Fruit fly (Drosophila melanogaster): ENCODE measurements around the gene CG46387.

Gene CG46387

DNA sequence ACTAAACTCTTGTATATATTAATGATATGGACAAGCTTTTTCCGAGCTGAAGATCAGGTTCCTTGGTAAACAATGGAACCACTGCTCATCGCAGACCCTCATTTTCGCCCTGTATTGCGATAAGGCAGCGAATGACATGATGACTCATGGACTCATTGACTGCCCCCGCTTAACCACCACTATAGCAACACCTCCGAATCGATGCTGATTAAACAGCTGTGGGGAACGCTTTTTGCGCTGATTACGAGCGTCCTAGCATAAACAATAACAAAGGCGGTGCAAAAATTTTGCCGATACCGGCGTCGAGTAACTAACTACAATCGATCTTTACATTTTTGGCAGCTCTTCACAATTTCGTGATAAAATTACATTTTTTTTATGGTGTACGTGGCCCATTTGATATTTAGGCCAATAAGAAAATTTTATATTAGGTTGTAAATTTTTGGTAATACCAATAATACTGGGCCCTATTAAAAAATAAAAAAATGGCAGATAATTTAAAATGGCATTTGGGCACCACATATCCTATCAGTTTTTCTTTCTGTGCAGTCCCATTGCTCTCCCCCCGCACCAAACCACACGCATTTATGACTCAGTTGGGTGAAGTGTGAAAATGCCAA lies 1.2 kb upstream of the CG46387 start:
- TF ChIP-seq CG6854 (GFP tag; optimal IDR thresholded peaks at IDR 0.05) (no peak), CG9139 (GFP tag; optimal IDR thresholded peaks at IDR 0.05) (no peak), CG8119 (GFP tag; IDR thresholded peaks at IDR 0.05) (0 out of 3 replicates have a peak, but pooled peaks have one; percentile 13), CG3032 (tag; optimal IDR thresholded peaks at IDR 0.05) (no peak), net (GFP tag; optimal IDR thresholded peaks at IDR 0.05) (no peak), CG7368 (GFP tag; optimal IDR thresholded peaks at IDR 0.05) (no peak), Eip78C (GFP tag) (peak; percentile 67), CG10669 (GFP tag; optimal IDR thresholded peaks at IDR 0.05) (peak; percentile 31), salr (GFP tag; optimal IDR thresholded peaks at IDR 0.05) (no peak), CG6808 (GFP tag; optimal IDR thresholded peaks at IDR 0.05) (no peak), svp (GFP tag) (peak; percentile 93), acj6 (GFP tag; optimal IDR thresholded peaks at IDR 0.05) (peak; percentile 51), CG6792 (GFP tag; optimal IDR thresholded peaks at IDR 0.05) (peak; percentile 36), Hr4 (GFP tag; optimal IDR thresholded peaks at IDR 0.05) (peak; percentile 40), ss (GFP tag; optimal IDR thresholded peaks at IDR 0.05) (no peak), Sox14 (GFP tag; optimal IDR thresholded peaks at IDR 0.05) (peak; percentile 43), Met (GFP tag; optimal IDR thresholded peaks at IDR 0.05) (peak; percentile 54), vri (GFP tag; optimal IDR thresholded peaks at IDR 0.05) (peak; percentile 69), CG15336 (GFP tag; IDR thresholded peaks at IDR 0.05) (no peak), fd59A (GFP tag; optimal IDR thresholded peaks at IDR 0.05) (no peak), Eip93F (GFP tag; optimal IDR thresholded peaks at IDR 0.05) (peak; percentile 14), achi (GFP tag; optimal IDR thresholded peaks at IDR 0.05) (peak; percentile 43), CG34406 (GFP tag; optimal IDR thresholded peaks at IDR 0.05) (peak; percentile 39), lz (GFP tag; optimal IDR thresholded peaks at IDR 0.05) (peak; percentile 27), topi (GFP tag; optimal IDR thresholded peaks at IDR 0.05) (peak; percentile 59), Hr38 (GFP tag; optimal IDR thresholded peaks at IDR 0.05) (no peak), CG6276 (GFP tag; optimal IDR thresholded peaks at IDR 0.05) (no peak), cyc (GFP tag; optimal IDR thresholded peaks at IDR 0.05) (peak; percentile 20), Sox102F (GFP tag; optimal IDR thresholded peaks at IDR 0.05) (peak; percentile 46), Sox15 (GFP tag; optimal IDR thresholded peaks at IDR 0.05) (peak; percentile 3), esn (GFP tag; optimal IDR thresholded peaks at IDR 0.05) (peak; percentile 61), Lpt (GFP tag; optimal IDR thresholded peaks at IDR 0.05) (no peak), CG31627 (GFP tag; optimal IDR thresholded peaks at IDR 0.05) (peak; percentile 56), CG11902 (GFP tag; optimal IDR thresholded peaks at IDR 0.05) (no peak), Ets96B (tag; optimal IDR thresholded peaks at IDR 0.05) (peak; percentile 30), pdm3 (GFP tag; optimal IDR thresholded peaks at IDR 0.05) (peak; percentile 51), dsx (GFP tag; optimal IDR thresholded peaks at IDR 0.05; ENCODE audit: poor library complexity, severe bottlenecking) (no peak), eg (GFP tag; IDR thresholded peaks at IDR 0.05) (no peak), CG4318 (GFP tag; optimal IDR thresholded peaks at IDR 0.05) (no peak), CG16779 (tag; optimal IDR thresholded peaks at IDR 0.05) (no peak), Eip75B (GFP tag; optimal IDR thresholded peaks at IDR 0.05) (peak; percentile 57), fd85E (GFP tag; optimal IDR thresholded peaks at IDR 0.05) (no peak), Blimp-1 (GFP tag; optimal IDR thresholded peaks at IDR 0.05) (no peak), Gug (GFP tag; IDR thresholded peaks at IDR 0.05) (no peak), dac (GFP tag; optimal IDR thresholded peaks at IDR 0.05) (no peak), CG11762 (GFP tag; optimal IDR thresholded peaks at IDR 0.05; ENCODE audit: insufficient read depth) (no peak), CG32006 (GFP tag; optimal IDR thresholded peaks at IDR 0.05) (peak; percentile 54), OdsH (GFP tag; optimal IDR thresholded peaks at IDR 0.05) (peak; percentile 53), CG1621 (tag; optimal IDR thresholded peaks at IDR 0.05) (no peak), CG6163 (GFP tag; IDR thresholded peaks at IDR 0.05) (peak; percentile 48; the same call in 2 of the 3 replicates), Hr39 (GFP tag; optimal IDR thresholded peaks at IDR 0.05) (peak; percentile 48)

Data from whole organism, prepupa.